Fruit fly (Drosophila melanogaster): ENCODE measurements around the gene CheB98a.

The CheB98a gene

dm6 chr3R:28843776-28844610 is 37.5 kb downstream of the CheB98a start:
- TF ChIP-seq h (GFP tag; optimal IDR thresholded peaks at IDR 0.05) (no peak), tai (GFP tag; optimal IDR thresholded peaks at IDR 0.05) (no peak), dmrt93B (GFP tag; optimal IDR thresholded peaks at IDR 0.05) (no peak), Hnf4 (GFP tag; optimal IDR thresholded peaks at IDR 0.05) (no peak), CrebA (GFP tag; optimal IDR thresholded peaks at IDR 0.05; ENCODE audit: borderline replicate concordance) (no peak)

dm6 chr3R:28844611-28845376 is 38.3 kb downstream of the CheB98a start, which contains the start of the genes Apc and spg:
Gene Apc, minus strand, starts transcription at chr3R:28844748.
Gene spg, plus strand, starts transcription at chr3R:28845270.
- TF ChIP-seq psq (GFP tag; optimal IDR thresholded peaks at IDR 0.05): peak; percentile 5
- TF ChIP-seq Dif (GFP tag; optimal IDR thresholded peaks at IDR 0.05; ENCODE audit: partially characterized antibody): peak; percentile 18
- peak; percentile 16 for TF ChIP-seq Hr83 (GFP tag; optimal IDR thresholded peaks at IDR 0.05; ENCODE audit: poor library complexity, severe bottlenecking)
- TF ChIP-seq Abd-B (GFP tag; optimal IDR thresholded peaks at IDR 0.05): no peak
- TF ChIP-seq woc (GFP tag; optimal IDR thresholded peaks at IDR 0.05): peak; percentile 16
- TF ChIP-seq Jra (GFP tag; optimal IDR thresholded peaks at IDR 0.05): no peak
- TF ChIP-seq tai (GFP tag; optimal IDR thresholded peaks at IDR 0.05): no peak
- no peak for TF ChIP-seq brk (GFP tag; optimal IDR thresholded peaks at IDR 0.05)
- TF ChIP-seq Mio (GFP tag; optimal IDR thresholded peaks at IDR 0.05): no peak
- TF ChIP-seq dsf (GFP tag; optimal IDR thresholded peaks at IDR 0.05; ENCODE audit: borderline replicate concordance): no peak
- peak; percentile 14 for TF ChIP-seq ey (GFP tag; optimal IDR thresholded peaks at IDR 0.05)
- no peak for TF ChIP-seq pan (optimal IDR thresholded peaks at IDR 0.05)
- TF ChIP-seq Myc (optimal IDR thresholded peaks at IDR 0.05): peak; percentile 77
- TF ChIP-seq foxo (GFP tag; optimal IDR thresholded peaks at IDR 0.05): peak in 1 of 2 experiments; percentile 4
- TF ChIP-seq Rel (GFP tag; optimal IDR thresholded peaks at IDR 0.05): no peak
- TF ChIP-seq Rel (tag; optimal IDR thresholded peaks at IDR 0.05): no peak
- TF ChIP-seq Dfd (GFP tag; optimal IDR thresholded peaks at IDR 0.05): no peak
- peak; percentile 41 for TF ChIP-seq Sp1 (GFP tag; optimal IDR thresholded peaks at IDR 0.05)
- no peak for TF ChIP-seq dl (GFP tag; optimal IDR thresholded peaks at IDR 0.05; ENCODE audit: insufficient read depth in 1 of 2, partially characterized antibody in 2 of 2)
- no peak for TF ChIP-seq Hnf4 (GFP tag; optimal IDR thresholded peaks at IDR 0.05)
- peak; percentile 50 for TF ChIP-seq br (GFP tag; optimal IDR thresholded peaks at IDR 0.05)
- TF ChIP-seq rgr (GFP tag; optimal IDR thresholded peaks at IDR 0.05): peak; percentile 25
- TF ChIP-seq sage (GFP tag; optimal IDR thresholded peaks at IDR 0.05): peak; percentile 8
- no peak for TF ChIP-seq Hr78 (GFP tag; optimal IDR thresholded peaks at IDR 0.05)
- no peak for TF ChIP-seq CG32264 (GFP tag; optimal IDR thresholded peaks at IDR 0.05)
- TF ChIP-seq HLH106 (tag; optimal IDR thresholded peaks at IDR 0.05): peak; percentile 39
- TF ChIP-seq sv (GFP tag; optimal IDR thresholded peaks at IDR 0.05): no peak
- TF ChIP-seq dmrt93B (GFP tag; optimal IDR thresholded peaks at IDR 0.05): no peak
- TF ChIP-seq lola (GFP tag; optimal IDR thresholded peaks at IDR 0.05): no peak
- TF ChIP-seq N (GFP tag; optimal IDR thresholded peaks at IDR 0.05): no peak
- TF ChIP-seq GATAd (GFP tag; optimal IDR thresholded peaks at IDR 0.05): no peak
- TF ChIP-seq fru (GFP tag; optimal IDR thresholded peaks at IDR 0.05): peak; percentile 24
- peak; percentile 9 for TF ChIP-seq jim (GFP tag; optimal IDR thresholded peaks at IDR 0.05)
- peak; percentile 48 for TF ChIP-seq h (GFP tag; optimal IDR thresholded peaks at IDR 0.05)
- no peak for TF ChIP-seq CG9705 (GFP tag; optimal IDR thresholded peaks at IDR 0.05)
- TF ChIP-seq Vsx2 (GFP tag; optimal IDR thresholded peaks at IDR 0.05; ENCODE audit: partially characterized antibody): no peak
- TF ChIP-seq usp (GFP tag; optimal IDR thresholded peaks at IDR 0.05): no peak
- no peak for TF ChIP-seq CrebA (GFP tag; optimal IDR thresholded peaks at IDR 0.05; ENCODE audit: borderline replicate concordance)
- TF ChIP-seq OdsH (GFP tag; optimal IDR thresholded peaks at IDR 0.05): peak; percentile 47

Data from whole organism, wandering third instar larva.